Worm (Caenorhabditis elegans) whole organism, L2 larva: ENCODE results near the gene B0361.3.

Experiments used
- ceh-82 ChIP-seq: fragments of 150-350 bp; optimal IDR thresholded peaks from 2 replicates; lab custom pipeline; 2014; ENCODE audit warnings: missing biosample characterization, missing genetic modification characterization
- egl-27 ChIP-seq: sonication (generic microtip); optimal IDR thresholded peaks from 3 replicates; lab custom pipeline; 2017; ENCODE audit warnings: missing biosample characterization, missing genetic modification reagents, missing genetic modification characterization
- lin-11 ChIP-seq: fragments of 150-350 bp; sonication (generic microtip); optimal IDR thresholded peaks from 2 replicates; lab custom pipeline; 2014; ENCODE audit warnings: missing biosample characterization, missing genetic modification characterization, inconsistent platforms, mixed read lengths
- lin-39 ChIP-seq: fragments of 150-350 bp; optimal IDR thresholded peaks from 2 replicates; lab custom pipeline; 2014; ENCODE audit warnings: missing biosample characterization, missing genetic modification reagents, missing genetic modification characterization
- mab-5 ChIP-seq: fragments of 150-350 bp; optimal IDR thresholded peaks from 2 replicates; lab custom pipeline; 2014; ENCODE audit warnings: missing biosample characterization, missing genetic modification characterization
- mdl-1 ChIP-seq, 2 experiments: fragments of 150-350 bp in 1 of 2; sonication (generic microtip) in 1 of 2; optimal IDR thresholded peaks; 2 replicates each; lab custom pipeline; 2017; ENCODE audit warnings: missing biosample characterization in 2 of 2, missing genetic modification characterization in 2 of 2
- nhr-11 ChIP-seq: fragments of 150-350 bp; optimal IDR thresholded peaks from 2 replicates; lab custom pipeline; 2014; ENCODE audit warnings: missing biosample characterization, missing genetic modification characterization
- nhr-12 ChIP-seq: fragments of 150-350 bp; optimal IDR thresholded peaks from 2 replicates; lab custom pipeline; 2014; ENCODE audit warnings: missing biosample characterization, missing genetic modification characterization
- nhr-21 ChIP-seq: fragments of 150-350 bp; optimal IDR thresholded peaks from 2 replicates; lab custom pipeline; 2014; ENCODE audit warnings: missing biosample characterization, missing genetic modification characterization
- peb-1 ChIP-seq: fragments of 150-350 bp; optimal IDR thresholded peaks from 2 replicates; lab custom pipeline; 2014; ENCODE audit warnings: missing biosample characterization, missing genetic modification characterization
- sem-4 ChIP-seq: fragments of 150-350 bp; optimal IDR thresholded peaks from 2 replicates; lab custom pipeline; 2014; ENCODE audit warnings: missing biosample characterization, missing genetic modification reagents, missing genetic modification characterization
- unc-55 ChIP-seq: fragments of 150-350 bp; sonication (generic microtip); optimal IDR thresholded peaks from 3 replicates; lab custom pipeline; 2014; ENCODE audit warnings: missing biosample characterization, missing genetic modification reagents, missing genetic modification characterization

The B0361.3 gene

DNA sequence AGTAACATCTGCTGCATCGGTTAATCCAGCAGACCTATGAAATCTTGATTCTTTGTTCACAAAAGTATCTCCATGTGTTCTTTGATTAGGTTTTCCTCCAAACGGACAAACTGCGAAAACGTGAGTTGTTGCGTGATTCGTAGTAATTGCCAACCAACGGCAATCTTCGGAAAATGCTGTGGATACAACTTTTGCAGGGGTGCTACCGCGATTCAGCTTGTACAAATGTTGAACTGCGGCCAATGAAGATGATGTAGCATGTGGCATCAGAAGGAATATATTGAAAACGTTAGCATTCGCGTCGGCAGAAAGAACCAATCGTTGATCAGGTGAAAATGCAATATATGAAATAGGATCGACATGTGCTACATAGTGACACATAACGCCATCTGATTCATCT is 50.4 kb downstream of the B0361.3 start:
- TF ChIP-seq unc-55 (GFP tag; lab: Kevin White, UChicago) (no peak), nhr-11 (tag; lab: Kevin White, UChicago) (no peak), mdl-1 (tag; optimal IDR thresholded peaks at IDR 0.05; lab: Kevin White, UChicago) (no peak), egl-27 (tag; lab: Kevin White, UChicago) (no peak), nhr-12 (tag; lab: Kevin White, UChicago) (no peak), ceh-82 (tag; lab: Kevin White, UChicago) (no peak), peb-1 (tag; lab: Kevin White, UChicago) (no peak), sem-4 (no peak), lin-39 (tag; lab: Kevin White, UChicago) (no peak), mab-5 (tag; lab: Kevin White, UChicago) (no peak), lin-11 (no peak), nhr-21 (tag; lab: Kevin White, UChicago) (no peak)
